Fruit fly (Drosophila melanogaster): ENCODE results near the gene CG10713.

DNA sequence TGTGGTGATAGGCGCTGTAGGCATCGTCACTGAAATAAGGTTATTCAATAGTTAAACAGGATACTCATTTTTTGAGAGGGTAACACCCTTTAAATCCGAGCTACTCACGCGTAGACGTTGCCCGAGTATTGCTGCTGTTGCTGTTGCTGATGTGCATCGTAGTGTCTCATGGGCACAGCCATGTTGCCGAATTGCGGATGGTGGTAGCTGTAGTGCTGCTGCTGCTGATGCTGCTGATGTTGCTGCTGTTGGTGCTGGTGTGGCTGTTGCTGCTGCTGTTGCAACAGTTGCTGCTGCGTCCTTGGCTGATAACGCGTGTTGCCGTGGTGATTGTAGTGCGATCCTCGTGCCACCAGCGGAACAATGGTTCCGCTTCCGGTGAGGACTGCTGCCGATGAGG lies 4.9 kb downstream of the CG10713 start:
- TF ChIP-seq CG12768 (GFP tag; optimal IDR thresholded peaks at IDR 0.05) = no peak
- TF ChIP-seq toe (GFP tag; optimal IDR thresholded peaks at IDR 0.05) = no peak
- TF ChIP-seq CG14711 (tag; optimal IDR thresholded peaks at IDR 0.05) = no peak
- no peak for TF ChIP-seq Crg-1 (GFP tag; optimal IDR thresholded peaks at IDR 0.05)
- no peak for TF ChIP-seq CG7045 (GFP tag; optimal IDR thresholded peaks at IDR 0.05)
- no peak for TF ChIP-seq ovo (GFP tag; optimal IDR thresholded peaks at IDR 0.05)
- no peak for TF ChIP-seq pad (GFP tag; optimal IDR thresholded peaks at IDR 0.05)
- TF ChIP-seq CG1620 (GFP tag; optimal IDR thresholded peaks at IDR 0.05) = no peak
